Fruit fly (Drosophila melanogaster): ENCODE data around the gene CG31301.
A peak's percentile ranks its signal among the peaks of the same experiment; 100 is the strongest.

CG31301 gene

DNA sequence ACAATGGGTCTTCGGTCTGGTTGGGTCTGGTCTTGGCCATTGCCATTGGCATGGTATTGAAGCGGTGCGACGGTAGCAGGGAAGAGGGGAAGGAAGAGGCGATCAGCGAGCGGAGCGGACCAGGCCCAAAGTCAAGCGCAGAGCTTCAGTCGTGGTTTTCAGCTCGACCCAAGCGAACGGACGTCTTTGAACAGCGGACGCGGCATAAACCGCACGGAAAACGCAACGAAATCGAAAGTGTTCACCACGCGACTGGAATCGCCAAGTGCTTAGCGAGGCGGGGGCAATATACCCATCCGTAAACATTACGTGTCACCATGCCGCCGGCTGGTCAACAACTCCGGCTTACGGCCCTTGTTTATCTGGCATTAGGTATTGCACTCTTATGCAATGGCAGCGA lies 29.7 kb upstream of the CG31301 start, which contains the start of gene CG14866:
Gene CG14866, plus strand, starts transcription at position 146 of the 400 bp plus-strand sequence.
- no peak for TF ChIP-seq Myc (optimal IDR thresholded peaks at IDR 0.05)
- no peak for TF ChIP-seq ey (GFP tag; optimal IDR thresholded peaks at IDR 0.05)
- no peak for TF ChIP-seq brk (GFP tag; optimal IDR thresholded peaks at IDR 0.05)
- TF ChIP-seq jim (GFP tag; optimal IDR thresholded peaks at IDR 0.05), result no peak
- TF ChIP-seq Hnf4 (GFP tag; optimal IDR thresholded peaks at IDR 0.05), result no peak

DNA sequence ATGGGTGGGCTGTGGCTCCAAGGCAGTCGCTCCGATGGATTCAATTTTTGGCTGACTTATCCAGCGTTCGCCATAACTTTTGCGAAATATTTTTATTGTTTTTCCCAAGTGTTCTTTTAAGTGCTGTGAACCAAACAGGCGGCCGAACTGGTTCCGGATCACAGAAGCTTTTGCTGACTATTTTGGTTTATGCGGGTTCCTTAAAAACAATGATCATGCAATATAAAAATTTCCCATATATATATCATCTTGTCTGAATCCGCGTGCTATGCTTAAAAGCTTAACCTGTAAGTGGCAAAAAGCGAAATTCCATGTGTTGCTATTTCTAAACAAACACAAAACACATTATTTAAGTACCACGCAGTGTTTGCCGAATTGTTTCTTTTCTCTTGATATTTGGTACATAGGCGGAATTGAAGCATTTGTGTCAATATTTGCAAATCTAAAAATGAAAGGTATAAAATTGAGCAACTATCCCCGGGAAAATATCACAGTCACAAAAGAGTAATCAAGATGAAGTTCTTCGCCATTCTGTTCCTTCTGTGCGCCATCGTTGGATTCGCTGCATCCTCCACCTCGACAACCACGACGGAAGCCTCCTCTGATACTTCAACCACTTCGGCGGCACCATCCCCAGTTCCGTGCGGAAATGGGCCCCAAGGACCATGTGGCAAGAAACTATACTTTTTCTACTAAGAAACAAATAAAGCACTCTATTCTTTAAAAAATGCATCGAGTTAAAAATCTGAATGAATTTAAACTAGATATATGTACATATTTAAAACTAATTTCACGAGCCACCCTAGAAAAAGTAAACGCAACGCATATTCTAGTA lies 25.9 kb upstream of the CG31301 start, which contains the start of the genes CG6276 and CG44040:
Gene CG6276, minus strand, starts transcription at position 158 of the 835 bp plus-strand sequence.
Gene CG44040, plus strand, starts transcription at position 467 of the 835 bp plus-strand sequence.
- no peak for TF ChIP-seq brk (GFP tag; optimal IDR thresholded peaks at IDR 0.05)
- no peak for TF ChIP-seq N (GFP tag; optimal IDR thresholded peaks at IDR 0.05)
- no peak for TF ChIP-seq CG32264 (GFP tag; optimal IDR thresholded peaks at IDR 0.05)
- TF ChIP-seq tai (GFP tag; optimal IDR thresholded peaks at IDR 0.05), result no peak
- peak; percentile 63 for TF ChIP-seq woc (GFP tag; optimal IDR thresholded peaks at IDR 0.05)
- no peak for TF ChIP-seq pan (optimal IDR thresholded peaks at IDR 0.05)
- TF ChIP-seq HLH106 (tag; optimal IDR thresholded peaks at IDR 0.05), result peak; percentile 63
- no peak for TF ChIP-seq dmrt93B (GFP tag; optimal IDR thresholded peaks at IDR 0.05)
- TF ChIP-seq OdsH (GFP tag; optimal IDR thresholded peaks at IDR 0.05), result peak; percentile 38
- peak; percentile 47 for TF ChIP-seq CG9705 (GFP tag; optimal IDR thresholded peaks at IDR 0.05)
- TF ChIP-seq Hr78 (GFP tag; optimal IDR thresholded peaks at IDR 0.05), result no peak
- TF ChIP-seq psq (GFP tag; optimal IDR thresholded peaks at IDR 0.05), result peak; percentile 19
- TF ChIP-seq foxo (GFP tag; optimal IDR thresholded peaks at IDR 0.05), result peak in 1 of 2 experiments; percentile 59
- no peak for TF ChIP-seq Abd-B (GFP tag; optimal IDR thresholded peaks at IDR 0.05)
- TF ChIP-seq usp (GFP tag; optimal IDR thresholded peaks at IDR 0.05), result no peak
- TF ChIP-seq h (GFP tag; optimal IDR thresholded peaks at IDR 0.05), result peak; percentile 52
- TF ChIP-seq Mio (GFP tag; optimal IDR thresholded peaks at IDR 0.05), result no peak
- no peak for TF ChIP-seq lola (GFP tag; optimal IDR thresholded peaks at IDR 0.05)
- TF ChIP-seq Dif (GFP tag; optimal IDR thresholded peaks at IDR 0.05; ENCODE audit: partially characterized antibody), result no peak
- no peak for TF ChIP-seq sage (GFP tag; optimal IDR thresholded peaks at IDR 0.05)
- TF ChIP-seq Hnf4 (GFP tag; optimal IDR thresholded peaks at IDR 0.05), result no peak
- no peak for TF ChIP-seq Vsx2 (GFP tag; optimal IDR thresholded peaks at IDR 0.05; ENCODE audit: partially characterized antibody)
- TF ChIP-seq ey (GFP tag; optimal IDR thresholded peaks at IDR 0.05), result peak; percentile 58
- TF ChIP-seq CrebA (GFP tag; optimal IDR thresholded peaks at IDR 0.05; ENCODE audit: borderline replicate concordance), result no peak
- TF ChIP-seq sv (GFP tag; optimal IDR thresholded peaks at IDR 0.05), result no peak
- peak; percentile 58 for TF ChIP-seq fru (GFP tag; optimal IDR thresholded peaks at IDR 0.05)
- TF ChIP-seq GATAd (GFP tag; optimal IDR thresholded peaks at IDR 0.05), result no peak
- no peak for TF ChIP-seq Dfd (GFP tag; optimal IDR thresholded peaks at IDR 0.05)
- TF ChIP-seq Jra (GFP tag; optimal IDR thresholded peaks at IDR 0.05), result no peak
- TF ChIP-seq Myc (optimal IDR thresholded peaks at IDR 0.05), result peak; percentile 20
- TF ChIP-seq Rel (GFP tag; optimal IDR thresholded peaks at IDR 0.05), result no peak
- TF ChIP-seq Rel (tag; optimal IDR thresholded peaks at IDR 0.05), result peak; percentile 82
- TF ChIP-seq dl (GFP tag; optimal IDR thresholded peaks at IDR 0.05; ENCODE audit: insufficient read depth in 1 of 2, partially characterized antibody in 2 of 2), result no peak
- TF ChIP-seq Sp1 (GFP tag; optimal IDR thresholded peaks at IDR 0.05), result no peak
- no peak for TF ChIP-seq dsf (GFP tag; optimal IDR thresholded peaks at IDR 0.05; ENCODE audit: borderline replicate concordance)
- peak; percentile 69 for TF ChIP-seq rgr (GFP tag; optimal IDR thresholded peaks at IDR 0.05)
- TF ChIP-seq Hr83 (GFP tag; optimal IDR thresholded peaks at IDR 0.05; ENCODE audit: poor library complexity, severe bottlenecking), result peak; percentile 45
- no peak for TF ChIP-seq jim (GFP tag; optimal IDR thresholded peaks at IDR 0.05)
- no peak for TF ChIP-seq br (GFP tag; optimal IDR thresholded peaks at IDR 0.05)

Data from whole organism, wandering third instar larva.